Worm (Caenorhabditis elegans): ENCODE measurements around the gene ZC449.5.

DNA sequence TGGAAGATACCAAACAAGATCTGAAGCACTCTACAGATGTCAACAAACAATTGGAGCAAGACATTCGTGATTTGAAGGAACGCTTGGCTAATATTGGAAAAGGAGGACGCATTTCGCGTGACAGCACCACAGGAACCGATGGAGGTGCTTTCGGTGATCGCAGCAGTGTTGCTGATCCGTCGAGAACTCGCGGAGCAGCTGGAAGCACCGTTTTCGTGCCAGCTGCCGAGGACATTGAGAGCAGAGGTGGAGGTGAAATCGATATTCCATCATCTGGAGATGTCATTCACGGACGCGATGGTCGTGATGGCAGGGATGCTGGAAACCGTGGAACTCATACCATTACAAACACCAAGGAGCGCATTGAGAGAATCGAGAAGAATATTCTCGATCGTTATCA is 50.0 kb downstream of the ZC449.5 start:
- TF ChIP-seq attf-4 (tag; optimal IDR thresholded peaks at IDR 0.05) (no peak), zag-1 (tag; optimal IDR thresholded peaks at IDR 0.05) (no peak), madf-9 (GFP tag; conservative IDR thresholded peaks at IDR 0.05) (no peak), lsy-2 (tag; optimal IDR thresholded peaks at IDR 0.05) (no peak), lin-13 (GFP tag; optimal IDR thresholded peaks at IDR 0.05) (no peak), T26A8.4 (GFP tag; IDR thresholded peaks at IDR 0.05) (no peak), skn-1 (tag; optimal IDR thresholded peaks at IDR 0.05) (no peak), nhr-11 (tag; optimal IDR thresholded peaks at IDR 0.05) (no peak), lin-15B (tag; optimal IDR thresholded peaks at IDR 0.05) (no peak), Y48G9A.11 (GFP tag; IDR thresholded peaks at IDR 0.05) (no peak), ztf-7 (tag; optimal IDR thresholded peaks at IDR 0.05) (no peak), egl-43 (GFP tag; IDR thresholded peaks at IDR 0.05) (no peak)

All from whole organism, L4 larva.